Fruit fly (Drosophila melanogaster) whole organism, prepupa: ENCODE data around the gene S6k.

ENCODE experiments used
- Blimp-1 ChIP-seq: fragments of 200-800 bp; sonication (Bioruptor generic); optimal IDR thresholded peaks from 3 replicates; lab custom pipeline; 2017; ENCODE audit warnings: missing biosample characterization, missing genetic modification characterization, mild to moderate bottlenecking, moderate library complexity, missing genetic modification reagents
- CG6276 ChIP-seq: fragments of 200-800 bp; sonication (Bioruptor generic); optimal IDR thresholded peaks from 2 replicates; lab custom pipeline; 2017; ENCODE audit warnings: missing biosample characterization, mild to moderate bottlenecking, missing genetic modification characterization
- CG6854 ChIP-seq: fragments of 200-800 bp; sonication (Bioruptor generic); optimal IDR thresholded peaks from 2 replicates; lab custom pipeline; 2017; ENCODE audit warnings: missing biosample characterization, mild to moderate bottlenecking, missing genetic modification characterization
- Eip75B ChIP-seq: fragments of 200-800 bp; sonication (Bioruptor generic); optimal IDR thresholded peaks from 3 replicates; lab custom pipeline; 2016; ENCODE audit warnings: missing biosample characterization, missing genetic modification characterization
- Lpt ChIP-seq: fragments of 200-800 bp; sonication (Bioruptor generic); optimal IDR thresholded peaks from 3 replicates; lab custom pipeline; 2016; ENCODE audit warnings: missing biosample characterization, missing genetic modification characterization
- dsx ChIP-seq: fragments of 200-800 bp; optimal IDR thresholded peaks from 3 replicates; lab custom pipeline; 2019; ENCODE audit warnings: missing biosample characterization, mild to moderate bottlenecking, missing genetic modification characterization, moderate library complexity; ENCODE audit not compliant: poor library complexity, severe bottlenecking

DNA sequence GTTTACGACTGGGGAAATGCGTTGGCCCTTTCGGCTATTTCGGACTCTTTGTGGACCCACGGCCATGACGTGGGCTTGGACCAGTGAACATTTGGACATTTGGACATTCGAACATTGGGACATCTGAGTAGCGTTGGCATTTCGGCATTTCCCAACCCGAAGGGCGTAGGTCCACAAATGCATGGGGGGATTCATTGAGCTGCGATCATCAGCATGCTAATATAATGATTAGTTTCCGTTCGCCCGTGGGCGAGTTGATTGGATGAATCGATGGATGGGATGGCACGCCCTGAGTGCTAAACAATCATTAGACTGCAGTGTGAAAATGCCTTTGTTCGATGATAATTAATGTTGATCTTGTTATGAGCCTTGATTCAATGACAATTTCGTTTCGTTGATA, 23.3 kb downstream of the S6k start:
- TF ChIP-seq Lpt (GFP tag; lab: Kevin White, UChicago), result no peak
- no peak for TF ChIP-seq Eip75B (GFP tag; lab: Kevin White, UChicago)
- no peak for TF ChIP-seq dsx (GFP tag; lab: Kevin White, UChicago)
- no peak for TF ChIP-seq CG6854 (GFP tag; lab: Kevin White, UChicago)
- no peak for TF ChIP-seq CG6276 (GFP tag; lab: Kevin White, UChicago)
- TF ChIP-seq Blimp-1 (GFP tag; lab: Kevin White, UChicago), result no peak
